Worm (Caenorhabditis elegans) whole organism, early embryonic: Measurements from ENCODE around the gene F58E6.6.

Source experiments
- B0310.2 ChIP-seq: sonication (generic microtip); optimal IDR thresholded peaks from 2 replicates; lab custom pipeline; 2016; ENCODE audit warnings: mild to moderate bottlenecking, missing genetic modification characterization, missing compliant biosample characterization
- F13C5.2 ChIP-seq: sonication (generic microtip); optimal IDR thresholded peaks from 2 replicates; lab custom pipeline; 2017; ENCODE audit warnings: mild to moderate bottlenecking, missing genetic modification characterization, inconsistent platforms, missing compliant biosample characterization
- ama-1 ChIP-seq: fragments of 150-350 bp; optimal IDR thresholded peaks from 2 replicates; lab custom pipeline; 2014
- ceh-36 ChIP-seq: sonication (generic microtip); optimal IDR thresholded peaks from 2 replicates; lab custom pipeline; 2016; ENCODE audit warnings: missing genetic modification characterization, inconsistent platforms, missing compliant biosample characterization
- flt-1 ChIP-seq: fragments of 200-800 bp; sonication (Bioruptor generic); IDR thresholded peaks from 2 replicates; pipeline ENCODE4 v1.3.6; 2022; ENCODE audit warnings: missing genetic modification characterization, missing compliant biosample characterization
- hnd-1 ChIP-seq: sonication (generic microtip); optimal IDR thresholded peaks from 2 replicates; lab custom pipeline; 2016; ENCODE audit warnings: missing genetic modification characterization, missing compliant biosample characterization
- pes-1 ChIP-seq: fragments of 200-800 bp; sonication (Bioruptor generic); IDR thresholded peaks from 2 replicates; pipeline ENCODE4 v1.3.6; 2022; ENCODE audit warnings: missing genetic modification reagents, missing genetic modification characterization, missing compliant biosample characterization
- scrt-1 ChIP-seq: fragments of 200-800 bp; sonication (Bioruptor generic); IDR thresholded peaks from 2 replicates; pipeline ENCODE4 v1.3.6; 2022; ENCODE audit warnings: missing genetic modification characterization, missing compliant biosample characterization
- tbx-37 ChIP-seq: fragments of 200-800 bp; sonication (Bioruptor generic); conservative IDR thresholded peaks from 2 replicates; pipeline ENCODE4 v1.3.6; 2022; ENCODE audit warnings: missing genetic modification reagents, missing genetic modification characterization, missing compliant biosample characterization
- tra-4 ChIP-seq: sonication (generic microtip); optimal IDR thresholded peaks from 2 replicates; lab custom pipeline; 2017; ENCODE audit warnings: missing genetic modification characterization, missing compliant biosample characterization

- TF ChIP-seq hnd-1 (tag; lab: Kevin White, UChicago) (no peak), ama-1 (lab: Kevin White, UChicago) (no peak), B0310.2 (tag; lab: Kevin White, UChicago) (no peak), pes-1 (GFP tag; lab: Robert Waterston, UW) (no peak), ceh-36 (tag; lab: Kevin White, UChicago) (no peak), flt-1 (GFP tag; lab: Robert Waterston, UW) (no peak), scrt-1 (no peak), tbx-37 (GFP tag; lab: Robert Waterston, UW) (no peak), F13C5.2 (tag; lab: Kevin White, UChicago) (no peak), tra-4 (no peak)
Measured at ce11 chrV:9796562-9796961, 43.7 kb upstream of the F58E6.6 start, which contains the start of gene F46B6.9.
